Worm (Caenorhabditis elegans) whole organism, L4/young adult: Measurements from ENCODE around the gene T04F3.4.

ENCODE experiments used
- dao-5 ChIP-seq: sonication (generic microtip); optimal IDR thresholded peaks from 2 replicates; lab custom pipeline; 2016; ENCODE audit warnings: missing genotype, missing genetic modification characterization, moderate library complexity, missing compliant biosample characterization
- him-1 ChIP-seq: sonication (generic microtip); optimal IDR thresholded peaks from 2 replicates; lab custom pipeline; 2016; ENCODE audit warnings: missing genotype, missing genetic modification reagents, missing genetic modification characterization, missing compliant biosample characterization

- no peak for TF ChIP-seq dao-5 (tag; lab: Kevin White, UChicago)
- no peak for TF ChIP-seq him-1 (tag; lab: Kevin White, UChicago)
Measured at ce11 chrV:11779810-11780209, 17.0 kb upstream of the T04F3.4 start.
